Fruit fly (Drosophila melanogaster): ENCODE data around the gene Ubr3.

Ubr3 gene

DNA sequence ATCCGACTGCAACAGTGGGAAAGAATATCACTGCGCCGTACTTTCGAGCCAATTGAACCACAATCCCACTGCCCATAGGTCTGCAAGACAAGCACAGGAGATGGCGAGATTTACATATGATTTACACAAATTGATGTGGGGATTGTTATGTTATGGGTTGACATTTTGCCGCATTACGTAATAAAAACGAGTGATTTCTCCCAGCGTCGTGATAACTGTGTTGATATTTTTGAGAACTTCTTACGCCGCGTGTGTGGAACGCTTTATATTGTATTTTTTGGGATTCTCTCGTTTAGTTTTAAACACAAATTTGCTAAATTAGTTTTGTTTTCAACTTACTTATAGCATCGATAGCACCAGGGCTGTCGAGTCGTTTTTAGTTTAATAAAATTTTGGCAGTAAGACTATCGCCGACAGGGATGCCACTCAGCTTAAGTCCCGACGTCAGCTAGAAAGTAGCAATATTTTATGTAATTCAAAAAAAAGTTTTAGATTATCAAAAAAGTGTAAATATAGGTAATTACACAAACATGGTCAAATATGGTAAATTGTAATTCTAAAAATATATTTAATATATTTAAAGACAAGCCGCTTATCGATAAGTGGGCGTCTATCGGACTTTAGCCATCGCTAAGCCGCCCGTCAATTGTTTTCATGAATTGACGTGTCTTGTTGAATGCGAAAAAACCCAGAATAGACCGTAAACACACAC lies 42.1 kb upstream of the Ubr3 start, which contains the start of the genes CG45089, ND-MNLL and p115 (continued):
- peak; percentile 71; the same call in 1 of the 2 replicates for TF ChIP-seq Rfx (GFP tag; IDR thresholded peaks at IDR 0.05)
- no peak for TF ChIP-seq CG43689 (GFP tag; IDR thresholded peaks at IDR 0.05)
- no peak for TF ChIP-seq so (GFP tag; IDR thresholded peaks at IDR 0.05)
- TF ChIP-seq Spps (tag; optimal IDR thresholded peaks at IDR 0.05) = peak; percentile 9
- TF ChIP-seq CG11093 (GFP tag; IDR thresholded peaks at IDR 0.05) = no peak
- no peak for TF ChIP-seq br (optimal IDR thresholded peaks at IDR 0.05)
- peak; percentile 15 for TF ChIP-seq Deaf1 (tag; optimal IDR thresholded peaks at IDR 0.05)
- no peak for TF ChIP-seq CG17612 (GFP tag; IDR thresholded peaks at IDR 0.05)
- no peak for TF ChIP-seq CkIIα-i1 (GFP tag; IDR thresholded peaks at IDR 0.05)
- TF ChIP-seq hb (GFP tag; IDR thresholded peaks at IDR 0.05; ENCODE audit: partially characterized antibody) = peak; percentile 35; the same call in 1 of the 3 replicates
- TF ChIP-seq exex (tag; optimal IDR thresholded peaks at IDR 0.05) = peak; percentile 32
- peak; percentile 55 for TF ChIP-seq Sox102F (GFP tag; optimal IDR thresholded peaks at IDR 0.05)
- TF ChIP-seq Antp (GFP tag; optimal IDR thresholded peaks at IDR 0.05) = peak; percentile 30
- TF ChIP-seq CG3847 (GFP tag; IDR thresholded peaks at IDR 0.05) = peak; percentile 60
- no peak for TF ChIP-seq bowl (GFP tag; IDR thresholded peaks at IDR 0.05)
- TF ChIP-seq Eip74EF (GFP tag; optimal IDR thresholded peaks at IDR 0.05) = peak in 1 of 2 experiments; percentile 23
- peak; percentile 14 for TF ChIP-seq pho (GFP tag; optimal IDR thresholded peaks at IDR 0.05)
- no peak for TF ChIP-seq Hr39 (optimal IDR thresholded peaks at IDR 0.05)
- TF ChIP-seq ham (GFP tag; IDR thresholded peaks at IDR 0.05) = no peak
- TF ChIP-seq Ssrp (tag; optimal IDR thresholded peaks at IDR 0.05) = peak; percentile 35
- no peak for TF ChIP-seq pan (optimal IDR thresholded peaks at IDR 0.05)
- TF ChIP-seq pan (GFP tag; optimal IDR thresholded peaks at IDR 0.05 in 1 of 2, IDR thresholded peaks at IDR 0.05 in 1 of 2) = peak in 1 of 2 experiments; percentile 20
- TF ChIP-seq vvl (GFP tag; IDR thresholded peaks at IDR 0.05) = peak; percentile 70
- TF ChIP-seq CG17829 (tag; optimal IDR thresholded peaks at IDR 0.05) = peak; percentile 77
- TF ChIP-seq Atf-2 (GFP tag; optimal IDR thresholded peaks at IDR 0.05) = no peak
- TF ChIP-seq chm (GFP tag; IDR thresholded peaks at IDR 0.05) = no peak
- peak; percentile 65; the same call in 1 of the 2 replicates for TF ChIP-seq unc-4 (GFP tag; IDR thresholded peaks at IDR 0.05; ENCODE audit: partially characterized antibody)
- TF ChIP-seq HHEX (GFP tag; optimal IDR thresholded peaks at IDR 0.05) = peak; percentile 18
- TF ChIP-seq Ets65A (GFP tag) = peak; percentile 93
- TF ChIP-seq CG14860 (GFP tag; IDR thresholded peaks at IDR 0.05; ENCODE audit: partially characterized antibody) = peak; percentile 61; the same call in 2 of the 3 replicates
- 0 out of 2 replicates have a peak, but pooled peaks have one; percentile 6 for TF ChIP-seq onecut (GFP tag; IDR thresholded peaks at IDR 0.05)
- peak; percentile 10 for TF ChIP-seq ems (GFP tag; optimal IDR thresholded peaks at IDR 0.05)
- no peak for TF ChIP-seq CG10565 (GFP tag; optimal IDR thresholded peaks at IDR 0.05)
- peak; percentile 33 for TF ChIP-seq D19A (tag; optimal IDR thresholded peaks at IDR 0.05)
- TF ChIP-seq stc (GFP tag; IDR thresholded peaks at IDR 0.05) = no peak
- TF ChIP-seq CG9609 (GFP tag; optimal IDR thresholded peaks at IDR 0.05) = peak; percentile 7
- TF ChIP-seq sqz (GFP tag; optimal IDR thresholded peaks at IDR 0.05) = no peak
- no peak for TF ChIP-seq ap (GFP tag; IDR thresholded peaks at IDR 0.05)
- TF ChIP-seq HLH54F (GFP tag; optimal IDR thresholded peaks at IDR 0.05) = peak; percentile 18
- no peak for TF ChIP-seq Hmx (GFP tag; optimal IDR thresholded peaks at IDR 0.05)
- no peak for TF ChIP-seq CG1647 (GFP tag; optimal IDR thresholded peaks at IDR 0.05)
- TF ChIP-seq CG11560 (tag; IDR thresholded peaks at IDR 0.05) = no peak
- peak; percentile 15; the same call in 1 of the 2 replicates for TF ChIP-seq CG14441 (GFP tag; IDR thresholded peaks at IDR 0.05)
- peak; percentile 25; the same call in 1 of the 2 replicates for TF ChIP-seq CG14667 (GFP tag; IDR thresholded peaks at IDR 0.05)
- TF ChIP-seq CG9727 (GFP tag; optimal IDR thresholded peaks at IDR 0.05) = peak; percentile 71
- no peak for TF ChIP-seq fru (optimal IDR thresholded peaks at IDR 0.05)
- no peak for TF ChIP-seq CG8359 (GFP tag; optimal IDR thresholded peaks at IDR 0.05; ENCODE audit: borderline replicate concordance)
- peak; percentile 56 for TF ChIP-seq dmrt11E (tag; optimal IDR thresholded peaks at IDR 0.05)
- TF ChIP-seq CG1792 (GFP tag; optimal IDR thresholded peaks at IDR 0.05) = no peak
- 0 out of 2 replicates have a peak, but pooled peaks have one; percentile 20 for TF ChIP-seq Drgx (GFP tag; IDR thresholded peaks at IDR 0.05)
- no peak for TF ChIP-seq z (GFP tag; IDR thresholded peaks at IDR 0.05)

Measured in whole organism, embryonic.